Fruit fly (Drosophila melanogaster) whole organism, wandering third instar larva: ENCODE results near the gene CG44437.

Source experiments
- Abd-B ChIP-seq: fragments of >200 bp; optimal IDR thresholded peaks from 2 replicates; lab custom pipeline; 2017; ENCODE audit warnings: missing biosample characterization, missing genetic modification characterization
- CG32264 ChIP-seq: fragments of 200-800 bp; sonication (Bioruptor generic); optimal IDR thresholded peaks from 2 replicates; lab custom pipeline; 2016; ENCODE audit warnings: missing biosample characterization, missing genetic modification characterization
- CG9705 ChIP-seq: fragments of 200-800 bp; sonication (Bioruptor generic); optimal IDR thresholded peaks from 2 replicates; lab custom pipeline; 2018; ENCODE audit warnings: missing biosample characterization, mild to moderate bottlenecking, missing genetic modification characterization
- CrebA ChIP-seq: fragments of 200-800 bp; sonication (Bioruptor generic); optimal IDR thresholded peaks from 2 replicates; lab custom pipeline; 2016; ENCODE audit warnings: missing biosample characterization, mild to moderate bottlenecking, missing genetic modification characterization, borderline replicate concordance
- Dfd ChIP-seq: fragments of >200 bp; optimal IDR thresholded peaks from 2 replicates; lab custom pipeline; 2017; ENCODE audit warnings: missing biosample characterization, missing genetic modification characterization
- Dif ChIP-seq: fragments of 200-275, 200-300 bp; sonication (Bioruptor generic); optimal IDR thresholded peaks from 2 replicates; lab custom pipeline; 2018; ENCODE audit warnings: missing biosample characterization, missing genetic modification characterization; ENCODE audit not compliant: partially characterized antibody
- GATAd ChIP-seq: sonication (Bioruptor generic); optimal IDR thresholded peaks from 2 replicates; lab custom pipeline; 2016; ENCODE audit warnings: missing biosample characterization, missing genetic modification characterization
- HLH106 ChIP-seq: fragments of 200-800 bp; optimal IDR thresholded peaks from 3 replicates; lab custom pipeline; 2019; ENCODE audit warnings: missing biosample characterization, mild to moderate bottlenecking, missing genetic modification characterization, moderate library complexity
- Hnf4 ChIP-seq: fragments of 200-800 bp; sonication (Bioruptor generic); optimal IDR thresholded peaks from 2 replicates; lab custom pipeline; 2016; ENCODE audit warnings: missing biosample characterization, mild to moderate bottlenecking, missing genetic modification characterization
- Hr78 ChIP-seq: fragments of >200 bp; optimal IDR thresholded peaks from 2 replicates; lab custom pipeline; 2017; ENCODE audit warnings: missing biosample characterization, missing genetic modification characterization
- Hr83 ChIP-seq: fragments of 200-300 bp; sonication (Bioruptor generic); optimal IDR thresholded peaks from 2 replicates; lab custom pipeline; 2016; ENCODE audit warnings: missing biosample characterization, mild to moderate bottlenecking, missing genetic modification characterization, moderate library complexity; ENCODE audit not compliant: poor library complexity, severe bottlenecking
- Jra ChIP-seq: sonication (Bioruptor generic); optimal IDR thresholded peaks from 2 replicates; lab custom pipeline; 2016; ENCODE audit warnings: missing biosample characterization, missing genetic modification characterization
- Mio ChIP-seq: sonication (Bioruptor generic); optimal IDR thresholded peaks from 2 replicates; lab custom pipeline; 2016; ENCODE audit warnings: missing biosample characterization, missing genetic modification characterization
- Myc ChIP-seq: fragments of >200 bp; optimal IDR thresholded peaks from 2 replicates; lab custom pipeline; 2017
- N ChIP-seq: fragments of >200 bp; optimal IDR thresholded peaks from 2 replicates; lab custom pipeline; 2018; ENCODE audit warnings: missing biosample characterization, missing external identifiers, missing genetic modification characterization
- OdsH ChIP-seq: fragments of 200-800 bp; sonication (Bioruptor generic); optimal IDR thresholded peaks from 2 replicates; lab custom pipeline; 2016; ENCODE audit warnings: missing biosample characterization, mild to moderate bottlenecking, missing genetic modification characterization
- Rel ChIP-seq, 2 experiments: fragments of 200-800 bp; sonication (Bioruptor generic) in 1 of 2; optimal IDR thresholded peaks; 2 replicates in 1 of 2; 3 replicates in 1 of 2; lab custom pipeline; 2016 to 2019; ENCODE audit warnings: mild to moderate bottlenecking in 2 of 2, missing biosample characterization in 2 of 2, missing genetic modification characterization in 2 of 2, moderate library complexity in 1 of 2
- Sp1 ChIP-seq: fragments of 200-800 bp; sonication (Bioruptor generic); optimal IDR thresholded peaks from 3 replicates; lab custom pipeline; 2019; ENCODE audit warnings: missing biosample characterization, mild to moderate bottlenecking, missing genetic modification characterization, moderate library complexity
- Vsx2 ChIP-seq: fragments of 200-300, 225-300 bp; sonication (Bioruptor generic); optimal IDR thresholded peaks from 2 replicates; lab custom pipeline; 2018; ENCODE audit warnings: missing biosample characterization, missing genetic modification characterization; ENCODE audit not compliant: partially characterized antibody
- br ChIP-seq: fragments of 200-800 bp; sonication (Bioruptor generic); optimal IDR thresholded peaks from 2 replicates; lab custom pipeline; 2016; ENCODE audit warnings: missing biosample characterization, missing genetic modification characterization
- brk ChIP-seq: fragments of 200-800 bp; sonication (Bioruptor generic); optimal IDR thresholded peaks from 2 replicates; lab custom pipeline; 2016; ENCODE audit warnings: missing biosample characterization, mild to moderate bottlenecking, missing genetic modification characterization
- dl ChIP-seq, 2 experiments: fragments of 175-275, 200-275 bp in 1 of 2; fragments of 200-275 bp in 1 of 2; sonication (Bioruptor generic); optimal IDR thresholded peaks; lab custom pipeline; 2018; ENCODE audit warnings: mild to moderate bottlenecking in 2 of 2, missing biosample characterization in 2 of 2, missing genetic modification characterization in 2 of 2, moderate library complexity in 2 of 2; ENCODE audit not compliant: partially characterized antibody in 2 of 2, insufficient read depth in 1 of 2
- dmrt93B ChIP-seq: fragments of 200-800 bp; sonication (Bioruptor generic); optimal IDR thresholded peaks from 2 replicates; lab custom pipeline; 2018; ENCODE audit warnings: missing biosample characterization, mild to moderate bottlenecking, missing genetic modification characterization
- dsf ChIP-seq: sonication (Bioruptor generic); optimal IDR thresholded peaks from 2 replicates; lab custom pipeline; 2016; ENCODE audit warnings: missing biosample characterization, missing genetic modification characterization, borderline replicate concordance
- ey ChIP-seq: fragments of 200-800 bp; sonication (Bioruptor generic); optimal IDR thresholded peaks from 2 replicates; lab custom pipeline; 2016; ENCODE audit warnings: missing biosample characterization, missing genetic modification characterization
- foxo ChIP-seq, 2 experiments: fragments of 200-800 bp; sonication (Bioruptor generic); optimal IDR thresholded peaks; 2 replicates in 1 of 2; 3 replicates in 1 of 2; lab custom pipeline; 2016 to 2017; ENCODE audit warnings: missing biosample characterization in 2 of 2, missing genetic modification characterization in 2 of 2
- fru ChIP-seq: fragments of 200-800 bp; sonication (Bioruptor generic); optimal IDR thresholded peaks from 3 replicates; lab custom pipeline; 2016; ENCODE audit warnings: missing biosample characterization, mild to moderate bottlenecking, missing genetic modification characterization
- h ChIP-seq: fragments of 200-800 bp; sonication (Bioruptor generic); optimal IDR thresholded peaks from 3 replicates; lab custom pipeline; 2016; ENCODE audit warnings: missing biosample characterization, mild to moderate bottlenecking, missing genetic modification characterization
- jim ChIP-seq: fragments of 175-275, 200-325 bp; sonication (Bioruptor generic); optimal IDR thresholded peaks from 2 replicates; lab custom pipeline; 2016; ENCODE audit warnings: missing biosample characterization, mild to moderate bottlenecking, missing genetic modification characterization
- lola ChIP-seq: fragments of >200 bp; optimal IDR thresholded peaks from 2 replicates; lab custom pipeline; 2017; ENCODE audit warnings: missing biosample characterization, missing genetic modification characterization
- pan ChIP-seq: fragments of >200 bp; optimal IDR thresholded peaks from 2 replicates; lab custom pipeline; 2017
- psq ChIP-seq: fragments of 200-800 bp; sonication (Bioruptor generic); optimal IDR thresholded peaks from 3 replicates; lab custom pipeline; 2017; ENCODE audit warnings: missing biosample characterization, mild to moderate bottlenecking, missing genetic modification characterization, moderate library complexity
- rgr ChIP-seq: fragments of 200-800 bp; sonication (Bioruptor generic); optimal IDR thresholded peaks from 3 replicates; lab custom pipeline; 2016; ENCODE audit warnings: missing biosample characterization, mild to moderate bottlenecking, missing genetic modification characterization
- sage ChIP-seq: fragments of 200-800 bp; sonication (Bioruptor generic); optimal IDR thresholded peaks from 2 replicates; lab custom pipeline; 2016; ENCODE audit warnings: missing biosample characterization, mild to moderate bottlenecking, missing genetic modification characterization
- sv ChIP-seq: fragments of 200-800 bp; sonication (Bioruptor generic); optimal IDR thresholded peaks from 3 replicates; lab custom pipeline; 2016; ENCODE audit warnings: missing biosample characterization, missing genetic modification characterization
- tai ChIP-seq: sonication (Bioruptor generic); optimal IDR thresholded peaks from 2 replicates; lab custom pipeline; 2016; ENCODE audit warnings: missing biosample characterization, missing genetic modification characterization
- usp ChIP-seq: fragments of >200 bp; optimal IDR thresholded peaks from 2 replicates; lab custom pipeline; 2017; ENCODE audit warnings: missing biosample characterization, missing genetic modification characterization
- woc ChIP-seq: sonication (Bioruptor generic); optimal IDR thresholded peaks from 2 replicates; lab custom pipeline; 2016; ENCODE audit warnings: missing biosample characterization, mild to moderate bottlenecking, missing genetic modification characterization

The CG44437 gene

DNA sequence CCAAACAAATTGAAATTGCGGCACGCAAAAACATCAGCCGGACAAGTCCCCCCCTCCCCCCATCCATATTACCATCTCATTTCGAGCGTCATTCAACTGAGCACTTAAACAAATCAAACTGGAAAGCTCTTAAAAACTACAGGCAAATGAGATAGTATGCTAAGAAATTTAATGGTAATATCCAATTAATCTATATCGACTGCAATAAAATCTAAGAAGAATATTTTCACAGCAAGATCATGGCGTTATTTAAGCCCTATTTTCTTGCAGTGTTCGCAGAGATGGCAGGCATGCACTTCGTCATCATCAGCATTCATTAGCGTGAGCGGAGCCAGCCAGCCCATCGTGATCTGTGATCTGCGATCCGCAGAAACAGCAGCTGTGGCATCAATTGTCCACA lies 42.4 kb upstream of the CG44437 start:
- no peak for TF ChIP-seq CG9705 (GFP tag; lab: Kevin White, UChicago)
- TF ChIP-seq Hnf4 (GFP tag; lab: Kevin White, UChicago) = peak; percentile 66
- TF ChIP-seq Myc = no peak
- no peak for TF ChIP-seq Jra
- peak; percentile 32 for TF ChIP-seq dmrt93B (GFP tag; lab: Kevin White, UChicago)
- TF ChIP-seq dl (GFP tag; optimal IDR thresholded peaks at IDR 0.05; lab: Kevin White, UChicago; ENCODE audit: insufficient read depth in 1 of 2, partially characterized antibody in 2 of 2) = no peak
- TF ChIP-seq lola (GFP tag; lab: Kevin White, UChicago) = no peak
- TF ChIP-seq Dfd (GFP tag; lab: Kevin White, UChicago) = no peak
- TF ChIP-seq HLH106 (tag; lab: Kevin White, UChicago) = peak; percentile 58
- no peak for TF ChIP-seq usp (GFP tag; lab: Kevin White, UChicago)
- no peak for TF ChIP-seq sv
- TF ChIP-seq fru = peak; percentile 74
- peak; percentile 78 for TF ChIP-seq h (GFP tag; lab: Kevin White, UChicago)
- TF ChIP-seq tai (GFP tag; lab: Kevin White, UChicago) = no peak
- TF ChIP-seq Sp1 (GFP tag; lab: Kevin White, UChicago) = peak; percentile 52
- TF ChIP-seq jim (GFP tag; lab: Kevin White, UChicago) = no peak
- TF ChIP-seq GATAd = no peak
- no peak for TF ChIP-seq CrebA (GFP tag; lab: Kevin White, UChicago)
- no peak for TF ChIP-seq Vsx2 (GFP tag; lab: Kevin White, UChicago)
- TF ChIP-seq woc (GFP tag; lab: Kevin White, UChicago) = peak; percentile 60
- TF ChIP-seq ey (GFP tag; lab: Kevin White, UChicago) = peak; percentile 71
- TF ChIP-seq psq = peak; percentile 63
- TF ChIP-seq OdsH (GFP tag; lab: Kevin White, UChicago) = peak; percentile 59
- TF ChIP-seq Mio = no peak
- no peak for TF ChIP-seq Rel (GFP tag; optimal IDR thresholded peaks at IDR 0.05; lab: Kevin White, UChicago)
- no peak for TF ChIP-seq Rel (tag; optimal IDR thresholded peaks at IDR 0.05; lab: Kevin White, UChicago)
- TF ChIP-seq N = no peak
- TF ChIP-seq Abd-B (GFP tag; lab: Kevin White, UChicago) = no peak
- peak; percentile 71 for TF ChIP-seq rgr (GFP tag; lab: Kevin White, UChicago)
- TF ChIP-seq Dif (GFP tag; lab: Kevin White, UChicago) = no peak
- no peak for TF ChIP-seq Hr78 (GFP tag; lab: Kevin White, UChicago)
- peak; percentile 65 for TF ChIP-seq br (GFP tag; lab: Kevin White, UChicago)
- TF ChIP-seq pan (lab: Kevin White, UChicago) = no peak
- TF ChIP-seq dsf = no peak
- no peak for TF ChIP-seq sage (GFP tag; lab: Kevin White, UChicago)
- no peak for TF ChIP-seq Hr83 (GFP tag; lab: Kevin White, UChicago)
- TF ChIP-seq CG32264 (GFP tag; lab: Kevin White, UChicago) = peak; percentile 4
- TF ChIP-seq brk = peak; percentile 23
- peak in 1 of 2 experiments; percentile 64 for TF ChIP-seq foxo (GFP tag; optimal IDR thresholded peaks at IDR 0.05; lab: Kevin White, UChicago)

DNA sequence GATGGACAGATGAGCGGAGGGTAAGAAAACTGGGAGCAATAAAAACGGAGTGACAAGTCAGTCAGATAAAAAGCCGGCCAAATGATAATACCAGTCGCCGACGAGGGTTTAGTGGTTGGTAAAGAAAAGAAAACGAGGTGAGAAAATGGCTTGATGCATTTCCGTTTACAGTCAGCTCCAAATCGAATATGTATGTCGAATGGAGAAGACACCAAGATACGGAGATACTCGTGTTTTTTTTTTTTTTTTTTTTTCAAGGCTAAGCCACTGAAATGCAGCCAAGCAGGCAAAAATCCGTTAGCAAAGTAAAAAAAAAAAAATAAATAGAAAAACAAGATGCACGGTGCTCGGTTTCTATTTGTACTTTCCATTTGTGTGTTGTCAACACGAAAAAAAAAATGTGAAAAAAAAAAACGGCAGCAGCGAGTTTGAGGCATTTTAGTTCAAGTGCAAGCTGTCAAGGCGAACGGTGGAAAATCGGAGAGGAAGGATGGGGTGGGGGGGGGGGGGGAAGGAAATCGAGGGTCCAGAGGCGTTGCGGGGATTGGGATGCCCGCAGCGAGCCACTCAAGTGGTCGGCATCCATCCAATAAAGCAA lies 41.8 kb upstream of the CG44437 start:
- TF ChIP-seq Rel (GFP tag; optimal IDR thresholded peaks at IDR 0.05; lab: Kevin White, UChicago) (no peak), Rel (tag; optimal IDR thresholded peaks at IDR 0.05; lab: Kevin White, UChicago) (no peak), dsf (no peak), brk (no peak), woc (GFP tag; lab: Kevin White, UChicago) (no peak), Hr78 (GFP tag; lab: Kevin White, UChicago) (no peak), Jra (no peak), usp (GFP tag; lab: Kevin White, UChicago) (no peak), sage (GFP tag; lab: Kevin White, UChicago) (no peak)
- TF ChIP-seq, all 38 proteins: peak for 0
